Worm (Caenorhabditis elegans): Measurements from ENCODE around the gene inx-11.

DNA sequence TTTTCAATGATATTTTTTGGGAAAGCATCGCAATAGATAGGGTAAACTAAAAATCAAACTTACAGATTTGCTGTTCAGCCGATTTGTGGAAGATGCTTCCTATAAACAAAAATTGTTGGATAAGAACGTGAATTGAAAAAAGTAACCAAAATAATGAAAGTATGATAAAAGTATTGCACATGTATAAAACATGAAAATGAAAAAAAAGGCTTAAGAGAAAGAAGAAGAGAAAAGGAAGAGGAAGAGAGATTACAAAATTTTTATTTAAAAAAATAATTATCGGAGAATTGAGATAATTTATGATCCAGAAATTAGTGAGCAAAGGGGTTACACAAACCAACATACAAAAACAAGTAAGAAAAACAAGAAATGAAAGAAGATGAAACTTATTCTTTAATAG lies 45.6 kb upstream of the inx-11 start, which contains the start of gene pals-37:
- TF ChIP-seq nhr-28 (tag; optimal IDR thresholded peaks at IDR 0.05): no peak
- no peak for TF ChIP-seq unc-130 (tag; optimal IDR thresholded peaks at IDR 0.05)

Measured in whole organism, L1 larva.